Worm (Caenorhabditis elegans): ENCODE results near the gene F25D1.3.
A peak's percentile ranks its signal among the peaks of the same experiment; 100 is the strongest.

Gene F25D1.3

DNA sequence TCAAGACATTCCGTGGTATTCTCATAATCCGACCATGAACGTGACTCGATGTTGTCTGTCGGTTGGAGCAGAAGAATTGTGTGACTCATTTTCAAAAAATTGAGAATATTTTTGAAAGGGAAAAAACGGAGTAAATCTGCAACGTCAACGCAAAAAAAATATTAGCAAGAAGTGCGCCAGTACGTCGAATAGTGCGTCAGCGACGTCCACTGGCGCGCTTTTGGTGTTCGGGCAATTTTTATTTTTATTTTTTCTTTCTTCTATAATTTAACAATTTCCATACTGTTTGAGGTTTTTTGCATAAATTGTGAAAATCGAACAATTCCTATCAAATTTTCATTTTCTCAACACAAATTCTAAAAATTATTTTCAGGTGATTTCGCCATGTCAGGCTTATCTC is 50.4 kb downstream of the F25D1.3 start, which contains the start of the genes erh-1 and lpd-9 (continued):
- no peak for TF ChIP-seq attf-4 (tag; optimal IDR thresholded peaks at IDR 0.05)
- no peak for TF ChIP-seq unc-39 (tag; optimal IDR thresholded peaks at IDR 0.05)
- TF ChIP-seq egl-27 (tag; optimal IDR thresholded peaks at IDR 0.05), result no peak
- TF ChIP-seq unc-62 (GFP tag; optimal IDR thresholded peaks at IDR 0.05 in 1 of 2), result no peak
- TF ChIP-seq unc-62 (tag; optimal IDR thresholded peaks at IDR 0.05), result no peak
- peak; percentile 20 for TF ChIP-seq zfp-2 (tag; optimal IDR thresholded peaks at IDR 0.05)
- peak; percentile 38 for TF ChIP-seq ztf-7 (tag; optimal IDR thresholded peaks at IDR 0.05)
- peak in 1 of 2 experiments; percentile 32 for TF ChIP-seq mdl-1 (tag; optimal IDR thresholded peaks at IDR 0.05)
- no peak for TF ChIP-seq nhr-42 (GFP tag; IDR thresholded peaks at IDR 0.05)
- TF ChIP-seq madf-5 (GFP tag; IDR thresholded peaks at IDR 0.05), result no peak
- no peak for TF ChIP-seq nhr-41 (GFP tag; IDR thresholded peaks at IDR 0.05)
- peak; percentile 52 for TF ChIP-seq spr-1 (tag; optimal IDR thresholded peaks at IDR 0.05)
- peak; percentile 7 for TF ChIP-seq nhr-28 (tag; optimal IDR thresholded peaks at IDR 0.05)
- no peak for TF ChIP-seq ztf-11 (tag; optimal IDR thresholded peaks at IDR 0.05)
- TF ChIP-seq rbr-2 (tag; optimal IDR thresholded peaks at IDR 0.05), result peak; percentile 77
- TF ChIP-seq lin-13 (GFP tag; optimal IDR thresholded peaks at IDR 0.05), result no peak
- TF ChIP-seq arid-1 (GFP tag; conservative IDR thresholded peaks at IDR 0.05), result 0 out of 2 replicates have a peak, but pooled peaks have one; percentile 24
- no peak for TF ChIP-seq zip-11 (GFP tag; IDR thresholded peaks at IDR 0.05)
- peak; percentile 46 for TF ChIP-seq nhr-77 (tag; optimal IDR thresholded peaks at IDR 0.05)
- TF ChIP-seq Y48G9A.11 (GFP tag; IDR thresholded peaks at IDR 0.05), result no peak
- TF ChIP-seq aly-2 (tag; optimal IDR thresholded peaks at IDR 0.05), result no peak
- TF ChIP-seq F37D6.2 (tag; optimal IDR thresholded peaks at IDR 0.05), result peak; percentile 50
- TF ChIP-seq fkh-10 (GFP tag; optimal IDR thresholded peaks at IDR 0.05), result no peak
- TF ChIP-seq tra-1 (GFP tag; IDR thresholded peaks at IDR 0.05), result peak; percentile 42; the same call in 1 of the 2 replicates
- no peak for TF ChIP-seq aha-1 (tag)
- no peak for TF ChIP-seq lin-39 (tag; optimal IDR thresholded peaks at IDR 0.05)
- TF ChIP-seq hif-1 (tag; optimal IDR thresholded peaks at IDR 0.05), result no peak
- TF ChIP-seq mes-2 (tag; optimal IDR thresholded peaks at IDR 0.05; ENCODE audit: poor library complexity, severe bottlenecking), result peak; percentile 85
- no peak for TF ChIP-seq sdz-12 (GFP tag; optimal IDR thresholded peaks at IDR 0.05)
- peak; percentile 78 for TF ChIP-seq ceh-20 (GFP tag; IDR thresholded peaks at IDR 0.05)
- TF ChIP-seq F10B5.3 (tag; optimal IDR thresholded peaks at IDR 0.05), result peak; percentile 49
- TF ChIP-seq nhr-48 (tag; optimal IDR thresholded peaks at IDR 0.05), result peak; percentile 66
- TF ChIP-seq nhr-76 (tag; optimal IDR thresholded peaks at IDR 0.05), result no peak
- no peak for TF ChIP-seq spr-3 (GFP tag; optimal IDR thresholded peaks at IDR 0.05)
- no peak for TF ChIP-seq lir-3 (tag; optimal IDR thresholded peaks at IDR 0.05)
- TF ChIP-seq ceh-82 (tag; optimal IDR thresholded peaks at IDR 0.05), result no peak
- TF ChIP-seq tag-97 (GFP tag; IDR thresholded peaks at IDR 0.05), result no peak
- TF ChIP-seq T20F7.1 (GFP tag; optimal IDR thresholded peaks at IDR 0.05), result peak; percentile 74
- TF ChIP-seq nhr-6 (tag; optimal IDR thresholded peaks at IDR 0.05), result no peak
- TF ChIP-seq mdt-29 (GFP tag; IDR thresholded peaks at IDR 0.05), result 0 out of 2 replicates have a peak, but pooled peaks have one; percentile 29
- no peak for TF ChIP-seq R02D3.7 (tag; optimal IDR thresholded peaks at IDR 0.05)
- TF ChIP-seq ces-1 (GFP tag; optimal IDR thresholded peaks at IDR 0.05), result no peak
- TF ChIP-seq madf-9 (GFP tag; conservative IDR thresholded peaks at IDR 0.05), result no peak
- TF ChIP-seq php-3 (GFP tag; IDR thresholded peaks at IDR 0.05), result peak; percentile 73; the same call in 1 of the 2 replicates
- TF ChIP-seq unc-130 (GFP tag; optimal IDR thresholded peaks at IDR 0.05), result peak; percentile 19
- no peak for TF ChIP-seq ceh-62 (tag; optimal IDR thresholded peaks at IDR 0.05)
- peak; percentile 76 for TF ChIP-seq nhr-102 (tag; optimal IDR thresholded peaks at IDR 0.05)
- peak; percentile 66 for TF ChIP-seq duxl-1 (tag; optimal IDR thresholded peaks at IDR 0.05; ENCODE audit: poor library complexity)
- TF ChIP-seq Y5F2A.4 (GFP tag; optimal IDR thresholded peaks at IDR 0.05), result no peak
- no peak for TF ChIP-seq snpc-1.2 (GFP tag; IDR thresholded peaks at IDR 0.05)
- no peak for TF ChIP-seq pqm-1 (tag; optimal IDR thresholded peaks at IDR 0.05)

Measured in whole organism, L4 larva.